Fruit fly (Drosophila melanogaster): ENCODE results near the gene ALiX.

DNA sequence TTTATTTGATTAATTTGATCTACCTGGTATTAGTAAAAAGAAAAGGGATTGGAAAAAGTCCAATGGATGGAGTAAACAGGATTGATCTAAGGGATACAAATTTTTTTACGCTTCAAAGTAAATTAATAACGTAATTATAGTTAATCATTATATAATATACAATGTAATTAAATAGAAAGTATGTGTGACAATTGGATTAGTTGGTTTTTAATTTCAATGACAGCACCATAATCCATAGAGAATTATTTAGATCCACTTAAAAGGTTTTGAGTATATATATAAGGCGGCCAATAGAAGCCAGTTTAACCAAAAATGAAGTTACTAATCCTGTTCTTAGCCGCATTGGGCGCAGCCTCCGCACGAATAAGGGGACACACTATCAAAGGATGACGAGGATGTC lies 5.3 kb downstream of the ALiX start, which contains the start of gene Acp98AB:
- TF ChIP-seq eg (GFP tag; IDR thresholded peaks at IDR 0.05): no peak
- no peak for TF ChIP-seq CG6808 (GFP tag; optimal IDR thresholded peaks at IDR 0.05)
- TF ChIP-seq CG8319 (GFP tag; optimal IDR thresholded peaks at IDR 0.05): no peak
- TF ChIP-seq fkh (GFP tag; optimal IDR thresholded peaks at IDR 0.05): no peak
- TF ChIP-seq net (GFP tag; optimal IDR thresholded peaks at IDR 0.05): no peak

Data from whole organism, prepupa.